Worm (Caenorhabditis elegans) whole organism, young adult: ENCODE data around the gene chil-11.

Experiments
- C06A6.2 ChIP-seq: fragments of 200-800 bp; sonication (Bioruptor generic); conservative IDR thresholded peaks from 2 replicates; pipeline ENCODE4 v1.3.6; 2022; ENCODE audit warnings: missing genetic modification characterization, missing compliant biosample characterization
- F22D6.2 ChIP-seq: sonication (generic microtip); optimal IDR thresholded peaks from 2 replicates; lab custom pipeline; 2016; ENCODE audit warnings: mild to moderate bottlenecking, missing genetic modification characterization, missing compliant biosample characterization
- F33H1.4 ChIP-seq: fragments of 200-800 bp; sonication (Bioruptor generic); IDR thresholded peaks from 2 replicates; pipeline ENCODE4 v1.3.6; 2022; ENCODE audit warnings: missing genetic modification reagents, missing genetic modification characterization, missing compliant biosample characterization
- K12H6.12 ChIP-seq: fragments of 200-800 bp; sonication (Bioruptor generic); optimal IDR thresholded peaks from 2 replicates; lab custom pipeline; 2018; ENCODE audit warnings: mild to moderate bottlenecking, missing genetic modification characterization, missing compliant biosample characterization
- Y53F4B.3 ChIP-seq: fragments of 200-800 bp; sonication (Bioruptor generic); IDR thresholded peaks from 2 replicates; pipeline ENCODE4 v1.3.6; 2022; ENCODE audit warnings: missing genetic modification reagents, missing genetic modification characterization, missing compliant biosample characterization
- akir-1 ChIP-seq: fragments of 200-800 bp; sonication (Bioruptor generic); optimal IDR thresholded peaks from 2 replicates; lab custom pipeline; 2018; ENCODE audit warnings: mild to moderate bottlenecking, missing genetic modification characterization, moderate library complexity, missing compliant biosample characterization
- atf-7 ChIP-seq: sonication (generic microtip); optimal IDR thresholded peaks from 2 replicates; lab custom pipeline; 2017; ENCODE audit warnings: mild to moderate bottlenecking, missing genetic modification characterization, missing compliant biosample characterization
- athp-1 ChIP-seq: sonication (generic microtip); optimal IDR thresholded peaks from 2 replicates; lab custom pipeline; 2017; ENCODE audit warnings: mild to moderate bottlenecking, missing genetic modification characterization, missing compliant biosample characterization
- ccch-3 ChIP-seq: fragments of 200-800 bp; sonication (Bioruptor generic); optimal IDR thresholded peaks from 2 replicates; lab custom pipeline; 2018; ENCODE audit warnings: mild to moderate bottlenecking, missing genetic modification characterization, missing compliant biosample characterization
- cebp-1 ChIP-seq, 2 experiments: fragments of 200-800 bp in 1 of 2; sonication (Bioruptor generic) in 1 of 2; sonication (generic microtip) in 1 of 2; IDR thresholded peaks in 1 of 2; optimal IDR thresholded peaks in 1 of 2; 2 replicates each; pipeline versions ENCODE4 v1.3.6 to Lab custom; 2017 to 2022; ENCODE audit warnings: missing compliant biosample characterization in 2 of 2, missing genetic modification characterization in 2 of 2, mild to moderate bottlenecking in 1 of 2, missing genetic modification reagents in 1 of 2, moderate library complexity in 1 of 2
- cebp-2 ChIP-seq: fragments of 200-800 bp; sonication (Bioruptor generic); IDR thresholded peaks from 2 replicates; pipeline ENCODE4 v1.3.6; 2022; ENCODE audit warnings: missing genetic modification characterization, missing compliant biosample characterization
- ceh-58 ChIP-seq: fragments of 200-800 bp; sonication (Bioruptor generic); IDR thresholded peaks from 2 replicates; pipeline ENCODE4 v1.3.6; 2022; ENCODE audit warnings: missing genetic modification characterization, missing compliant biosample characterization
- ceh-79 ChIP-seq: sonication (generic microtip); optimal IDR thresholded peaks from 2 replicates; lab custom pipeline; 2017; ENCODE audit warnings: mild to moderate bottlenecking, missing genetic modification characterization, missing compliant biosample characterization
- egl-18 ChIP-seq: fragments of 200-800 bp; sonication (Bioruptor generic); IDR thresholded peaks from 2 replicates; pipeline ENCODE4 v1.3.6; 2022; ENCODE audit warnings: missing genetic modification reagents, missing genetic modification characterization, missing compliant biosample characterization
- him-1 ChIP-seq: sonication (generic microtip); optimal IDR thresholded peaks from 2 replicates; lab custom pipeline; 2016; ENCODE audit warnings: missing genotype, missing genetic modification reagents, missing genetic modification characterization, missing compliant biosample characterization
- hlh-12 ChIP-seq: sonication (generic microtip); optimal IDR thresholded peaks from 2 replicates; lab custom pipeline; 2016; ENCODE audit warnings: missing genetic modification characterization, missing compliant biosample characterization
- hmg-1.2 ChIP-seq: fragments of 200-800 bp; sonication (Bioruptor generic); IDR thresholded peaks from 2 replicates; pipeline ENCODE4 v1.3.6; 2022; ENCODE audit warnings: missing genetic modification reagents, missing genetic modification characterization, missing compliant biosample characterization
- hmg-20 ChIP-seq: fragments of 200-800 bp; sonication (Bioruptor generic); IDR thresholded peaks from 2 replicates; pipeline ENCODE4 v1.3.6; 2022; ENCODE audit warnings: missing genetic modification reagents, missing genetic modification characterization, missing compliant biosample characterization
- let-526 ChIP-seq: fragments of 200-800 bp; sonication (Bioruptor generic); IDR thresholded peaks from 2 replicates; pipeline ENCODE4 v1.3.6; 2022; ENCODE audit warnings: missing genetic modification reagents, missing genetic modification characterization, missing compliant biosample characterization
- lin-26 ChIP-seq: fragments of 200-800 bp; sonication (Bioruptor generic); IDR thresholded peaks from 2 replicates; pipeline ENCODE4 v1.3.6; 2022; ENCODE audit warnings: missing genetic modification reagents, missing genetic modification characterization, missing compliant biosample characterization
- lin-40 ChIP-seq: sonication (generic microtip); optimal IDR thresholded peaks from 2 replicates; lab custom pipeline; 2016; ENCODE audit warnings: missing genetic modification characterization, mild to moderate bottlenecking, missing compliant biosample characterization, missing genotype, missing genetic modification reagents
- lsl-1 ChIP-seq: fragments of 200-800 bp; sonication (Bioruptor generic); optimal IDR thresholded peaks from 2 replicates; lab custom pipeline; 2018; ENCODE audit warnings: mild to moderate bottlenecking, missing genetic modification characterization, moderate library complexity, missing compliant biosample characterization
- madf-10 ChIP-seq: sonication (generic microtip); optimal IDR thresholded peaks from 2 replicates; lab custom pipeline; 2016; ENCODE audit warnings: mild to moderate bottlenecking, missing genetic modification characterization, missing compliant biosample characterization
- madf-8 ChIP-seq: fragments of 200-800 bp; sonication (Bioruptor generic); conservative IDR thresholded peaks from 2 replicates; pipeline ENCODE4 v1.3.6; 2022; ENCODE audit warnings: missing genetic modification reagents, missing genetic modification characterization, missing compliant biosample characterization
- mcd-1 ChIP-seq: fragments of 200-800 bp; sonication (Bioruptor generic); IDR thresholded peaks from 2 replicates; pipeline ENCODE4 v1.3.6; 2022; ENCODE audit warnings: missing genetic modification reagents, missing genetic modification characterization, missing compliant biosample characterization
- mel-28 ChIP-seq: sonication (generic microtip); optimal IDR thresholded peaks from 2 replicates; lab custom pipeline; 2016; ENCODE audit warnings: borderline replicate concordance, mild to moderate bottlenecking, missing genetic modification characterization, missing compliant biosample characterization
- mes-4 ChIP-seq: sonication (generic microtip); optimal IDR thresholded peaks from 2 replicates; lab custom pipeline; 2016; ENCODE audit warnings: missing genotype, missing genetic modification characterization, missing compliant biosample characterization
- nfya-1 ChIP-seq: sonication (generic microtip); optimal IDR thresholded peaks from 2 replicates; lab custom pipeline; 2017; ENCODE audit warnings: antibody characterized with exemption, missing compliant biosample characterization, missing genetic modification characterization, borderline replicate concordance; ENCODE audit not compliant: insufficient read depth
- nfya-2 ChIP-seq: fragments of 200-800 bp; sonication (Bioruptor generic); IDR thresholded peaks from 2 replicates; pipeline ENCODE4 v1.3.6; 2022; ENCODE audit warnings: missing genetic modification reagents, missing genetic modification characterization, missing compliant biosample characterization
- nfyb-1 ChIP-seq: fragments of 200-800 bp; sonication (Bioruptor generic); IDR thresholded peaks from 2 replicates; pipeline ENCODE4 v1.3.6; 2022; ENCODE audit warnings: missing genetic modification reagents, missing genetic modification characterization, missing compliant biosample characterization
- nhr-80 ChIP-seq: sonication (generic microtip); optimal IDR thresholded peaks from 2 replicates; lab custom pipeline; 2016; ENCODE audit warnings: missing genetic modification characterization, missing compliant biosample characterization
- nhr-90 ChIP-seq: sonication (generic microtip); optimal IDR thresholded peaks from 2 replicates; lab custom pipeline; 2016; ENCODE audit warnings: missing genotype, mild to moderate bottlenecking, missing genetic modification characterization, missing compliant biosample characterization
- snpc-4 ChIP-seq, 5 experiments: fragments of 150-350 bp in 1 of 5; sonication (generic microtip) in 4 of 5; optimal IDR thresholded peaks; 2 replicates each; lab custom pipeline; 2014 to 2018; ENCODE audit warnings: missing genetic modification characterization in 5 of 5, missing biosample characterization in 3 of 5, antibody characterized with exemption in 2 of 5, mild to moderate bottlenecking in 2 of 5, missing compliant biosample characterization in 2 of 5, missing genotype in 2 of 5, moderate library complexity in 2 of 5, missing genetic modification reagents in 1 of 5
- somi-1 ChIP-seq: fragments of 200-800 bp; sonication (Bioruptor generic); optimal IDR thresholded peaks from 2 replicates; lab custom pipeline; 2018; ENCODE audit warnings: mild to moderate bottlenecking, missing genetic modification characterization, missing compliant biosample characterization
- tbp1 ChIP-seq: fragments of 200-800 bp; sonication (Bioruptor generic); optimal IDR thresholded peaks from 2 replicates; lab custom pipeline; 2018; ENCODE audit warnings: mild to moderate bottlenecking, missing genetic modification characterization, missing compliant biosample characterization
- tlf-1 ChIP-seq: fragments of 200-800 bp; sonication (Bioruptor generic); optimal IDR thresholded peaks from 2 replicates; lab custom pipeline; 2018; ENCODE audit warnings: mild to moderate bottlenecking, missing genetic modification characterization, missing compliant biosample characterization
- ztf-25 ChIP-seq: fragments of 200-800 bp; sonication (Bioruptor generic); IDR thresholded peaks from 2 replicates; pipeline ENCODE4 v1.3.6; 2022; ENCODE audit warnings: missing genetic modification reagents, missing genetic modification characterization, missing compliant biosample characterization
- ztf-26 ChIP-seq: sonication (generic microtip); optimal IDR thresholded peaks from 2 replicates; lab custom pipeline; 2017; ENCODE audit warnings: missing genetic modification characterization, missing compliant biosample characterization

chil-11 gene

DNA sequence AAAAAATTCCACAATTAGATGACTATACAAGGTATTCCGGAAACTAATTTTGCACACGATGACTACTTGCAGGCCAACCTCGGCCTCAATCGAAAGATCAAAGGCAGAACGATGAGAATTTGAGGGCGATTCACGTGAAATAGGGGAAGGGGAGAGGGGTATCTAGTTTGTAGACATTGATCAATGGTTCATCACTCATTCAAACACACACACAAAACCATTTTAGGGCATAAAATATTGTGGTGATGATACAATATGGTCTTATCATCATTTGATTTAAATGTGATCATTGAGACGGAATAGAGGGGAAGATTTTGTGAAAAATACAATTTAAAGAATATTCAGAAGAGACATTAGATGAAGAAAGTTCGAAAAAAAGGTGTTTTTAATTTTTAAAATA is 21.6 kb downstream of the chil-11 start:
- peak; percentile 56 for TF ChIP-seq nhr-80
- no peak for TF ChIP-seq athp-1 (tag; lab: Kevin White, UChicago)
- TF ChIP-seq cebp-1 (GFP tag; IDR thresholded peaks at IDR 0.05; lab: Robert Waterston, UW): no peak
- TF ChIP-seq cebp-1 (tag; optimal IDR thresholded peaks at IDR 0.05; lab: Kevin White, UChicago): peak; percentile 11

- TF ChIP-seq nfyb-1 (GFP tag; lab: Robert Waterston, UW) (no peak), ceh-58 (GFP tag; lab: Robert Waterston, UW) (no peak), nfya-2 (no peak), mes-4 (tag; lab: Kevin White, UChicago) (no peak), egl-18 (GFP tag; lab: Robert Waterston, UW) (no peak), him-1 (tag; lab: Kevin White, UChicago) (no peak), athp-1 (tag; lab: Kevin White, UChicago) (no peak), F22D6.2 (tag; lab: Kevin White, UChicago) (peak; percentile 40), Y53F4B.3 (GFP tag; lab: Robert Waterston, UW) (no peak), C06A6.2 (GFP tag; lab: Robert Waterston, UW) (no peak), ztf-26 (tag; lab: Kevin White, UChicago) (peak; percentile 70), somi-1 (peak; percentile 55), lin-40 (tag; lab: Kevin White, UChicago) (peak; percentile 49), cebp-2 (no peak), nhr-80 (peak; percentile 17)
These were observed 23.2 kb downstream of the chil-11 start for ce11 chrIV:5764392-5764791.

ce11 chrIV:5765652-5766051 is 24.5 kb downstream of the chil-11 start:
- TF ChIP-seq ztf-25 (GFP tag; lab: Robert Waterston, UW) (no peak), nhr-80 (peak; percentile 7)

DNA sequence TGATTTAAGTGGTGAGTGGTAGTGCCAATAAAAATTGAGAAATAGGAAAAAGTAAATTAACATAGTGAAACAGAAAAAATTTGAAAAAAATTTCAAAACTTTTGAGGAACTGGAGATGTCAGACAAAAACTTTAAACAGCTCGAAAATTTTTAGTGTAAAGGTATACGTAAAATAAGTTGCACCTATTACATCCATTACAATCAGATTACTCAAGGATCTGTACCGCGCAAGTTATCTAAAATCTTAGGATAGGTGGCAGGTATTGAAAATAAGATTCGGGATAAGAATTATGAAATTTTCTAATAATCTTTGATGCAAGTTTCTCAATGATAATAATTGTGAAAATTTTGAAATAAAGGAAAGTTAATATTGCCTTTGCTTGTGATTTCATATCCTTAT is 25.7 kb downstream of the chil-11 start:
- TF ChIP-seq nfya-2 (no peak), F33H1.4 (GFP tag; lab: Robert Waterston, UW) (no peak), ceh-79 (tag; lab: Kevin White, UChicago) (no peak), mcd-1 (GFP tag; lab: Robert Waterston, UW) (no peak), tlf-1 (GFP tag; lab: Kevin White, UChicago) (no peak), snpc-4 (GFP tag; optimal IDR thresholded peaks at IDR 0.05; lab: Kevin White, UChicago) (no peak), snpc-4 (tag; optimal IDR thresholded peaks at IDR 0.05; lab: Kevin White, UChicago) (no peak), let-526 (GFP tag; lab: Robert Waterston, UW) (no peak), hmg-20 (GFP tag; lab: Robert Waterston, UW) (no peak), nfya-1 (tag; lab: Kevin White, UChicago) (no peak), akir-1 (no peak), madf-8 (GFP tag; lab: Robert Waterston, UW) (no peak), madf-10 (no peak), mel-28 (tag; lab: Kevin White, UChicago) (no peak), nhr-90 (tag; lab: Kevin White, UChicago) (no peak), lsl-1 (no peak), ccch-3 (GFP tag; lab: Kevin White, UChicago) (no peak), somi-1 (no peak)
- TF ChIP-seq, all 124 proteins: peak for 0

ce11 chrIV:5778342-5778741 is 37.2 kb downstream of the chil-11 start:
- peak; percentile 66 for TF ChIP-seq lin-40 (tag; lab: Kevin White, UChicago)
- TF ChIP-seq nhr-90 (tag; lab: Kevin White, UChicago): no peak
- peak; percentile 61 for TF ChIP-seq ztf-26 (tag; lab: Kevin White, UChicago)
- TF ChIP-seq lin-26 (GFP tag; lab: Robert Waterston, UW): peak; percentile 60; the same call in 1 of the 2 replicates
- no peak for TF ChIP-seq hlh-12 (tag; lab: Kevin White, UChicago)
- TF ChIP-seq snpc-4 (GFP tag; optimal IDR thresholded peaks at IDR 0.05; lab: Kevin White, UChicago): no peak
- TF ChIP-seq snpc-4 (tag; optimal IDR thresholded peaks at IDR 0.05; lab: Kevin White, UChicago): peak in 1 of 4 experiments; percentile 11
- peak; percentile 42 for TF ChIP-seq nhr-80
- TF ChIP-seq hmg-1.2 (GFP tag; lab: Robert Waterston, UW): peak; percentile 86
- TF ChIP-seq tbp1 (GFP tag; lab: Kevin White, UChicago): peak; percentile 6
- peak; percentile 14 for TF ChIP-seq atf-7
- no peak for TF ChIP-seq K12H6.12 (tag; lab: Kevin White, UChicago)
- peak; percentile 50; the same call in 1 of the 2 replicates for TF ChIP-seq nfyb-1 (GFP tag; lab: Robert Waterston, UW)
- peak; percentile 56 for TF ChIP-seq somi-1
